Worm (Caenorhabditis elegans) whole organism, L1 larva: ENCODE data around the gene F38A5.22.

Experiments
- F16B12.6 ChIP-seq: fragments of 150-350 bp; optimal IDR thresholded peaks from 2 replicates; lab custom pipeline; 2014; ENCODE audit warnings: missing biosample characterization, missing genetic modification characterization
- aha-1 ChIP-seq: fragments of 150-350 bp; optimal IDR thresholded peaks from 2 replicates; lab custom pipeline; 2014; ENCODE audit warnings: missing biosample characterization, missing genetic modification characterization
- aly-2 ChIP-seq: fragments of 150-350 bp; optimal IDR thresholded peaks from 2 replicates; lab custom pipeline; 2014; ENCODE audit warnings: missing biosample characterization, missing genetic modification characterization
- ama-1 ChIP-seq: fragments of 150-350 bp; optimal IDR thresholded peaks from 2 replicates; lab custom pipeline; 2014
- ceh-8 ChIP-seq: fragments of 200-800 bp; sonication (Bioruptor generic); optimal IDR thresholded peaks from 2 replicates; lab custom pipeline; 2018; ENCODE audit warnings: mild to moderate bottlenecking, missing genetic modification characterization, moderate library complexity, missing compliant biosample characterization
- ceh-82 ChIP-seq, 3 experiments: fragments of 150-350 bp in 1 of 3; sonication (generic microtip) in 2 of 3; optimal IDR thresholded peaks; 2 replicates each; lab custom pipeline; 2014 to 2017; ENCODE audit warnings: missing biosample characterization in 3 of 3, missing genetic modification characterization in 3 of 3
- ceh-88 ChIP-seq: fragments of 200-800 bp; sonication (Bioruptor generic); IDR thresholded peaks from 2 replicates; pipeline ENCODE4 v1.3.6; 2022; ENCODE audit warnings: missing genetic modification characterization, missing compliant biosample characterization
- dpl-1 ChIP-seq, 3 experiments: fragments of 150-350 bp in 2 of 3; sonication (generic microtip) in 1 of 3; optimal IDR thresholded peaks; 2 replicates each; lab custom pipeline; 2014 to 2017; ENCODE audit warnings: missing biosample characterization in 3 of 3, missing genetic modification characterization in 3 of 3, missing genetic modification reagents in 3 of 3
- dsc-1 ChIP-seq: sonication (generic microtip); optimal IDR thresholded peaks from 2 replicates; lab custom pipeline; 2016; ENCODE audit warnings: mild to moderate bottlenecking, missing genetic modification characterization, missing compliant biosample characterization
- efl-1 ChIP-seq, 4 experiments: fragments of 150-350 bp; optimal IDR thresholded peaks in 3 of 4; peaks in 1 of 4; 1 replicate in 1 of 4; 2 replicates in 3 of 4; lab custom pipeline; 2014; ENCODE audit warnings: missing biosample characterization in 2 of 4, missing genetic modification characterization in 2 of 4, missing genetic modification reagents in 2 of 4
- efl-3 ChIP-seq: fragments of 200-800 bp; sonication (Bioruptor generic); optimal IDR thresholded peaks from 2 replicates; lab custom pipeline; 2018; ENCODE audit warnings: mild to moderate bottlenecking, missing genetic modification characterization, missing compliant biosample characterization
- egl-13 ChIP-seq: sonication (generic microtip); optimal IDR thresholded peaks from 2 replicates; lab custom pipeline; 2016; ENCODE audit warnings: missing genotype, missing genetic modification reagents, missing genetic modification characterization, missing compliant biosample characterization
- elt-2 ChIP-seq: sonication (generic microtip); optimal IDR thresholded peaks from 2 replicates; lab custom pipeline; 2016; ENCODE audit warnings: missing genetic modification characterization, mild to moderate bottlenecking, inconsistent platforms, missing compliant biosample characterization, missing genetic modification reagents
- ets-5 ChIP-seq: fragments of 200-800 bp; sonication (Bioruptor generic); IDR thresholded peaks from 2 replicates; pipeline ENCODE4 v1.3.6; 2022; ENCODE audit warnings: missing genetic modification characterization, missing compliant biosample characterization
- fkh-8 ChIP-seq: sonication (generic microtip); optimal IDR thresholded peaks from 2 replicates; lab custom pipeline; 2016; ENCODE audit warnings: mild to moderate bottlenecking, missing genetic modification characterization, missing compliant biosample characterization
- fos-1 ChIP-seq: fragments of 150-350 bp; optimal IDR thresholded peaks from 2 replicates; lab custom pipeline; 2014; ENCODE audit warnings: missing biosample characterization, missing genetic modification characterization
- hlh-17 ChIP-seq: fragments of 200-800 bp; sonication (Bioruptor generic); optimal IDR thresholded peaks from 2 replicates; lab custom pipeline; 2018; ENCODE audit warnings: missing genetic modification characterization, mild to moderate bottlenecking, missing compliant biosample characterization, moderate library complexity, borderline replicate concordance
- irx-1 ChIP-seq: sonication (generic microtip); optimal IDR thresholded peaks from 2 replicates; lab custom pipeline; 2016; ENCODE audit warnings: missing genetic modification characterization, missing compliant biosample characterization
- lin-13 ChIP-seq: fragments of 150-350 bp; optimal IDR thresholded peaks from 2 replicates; lab custom pipeline; 2014; ENCODE audit warnings: missing biosample characterization, missing genetic modification reagents, missing genetic modification characterization
- lin-14 ChIP-seq: fragments of 200-800 bp; sonication (Bioruptor generic); optimal IDR thresholded peaks from 2 replicates; lab custom pipeline; 2018; ENCODE audit warnings: mild to moderate bottlenecking, missing genetic modification characterization, moderate library complexity, missing compliant biosample characterization
- lin-15B ChIP-seq: fragments of 150-350 bp; sonication (generic microtip); optimal IDR thresholded peaks from 3 replicates; lab custom pipeline; 2014; ENCODE audit warnings: missing biosample characterization, missing genetic modification characterization
- lin-35 ChIP-seq, 2 experiments: fragments of 150-350 bp; optimal IDR thresholded peaks; 2 replicates each; lab custom pipeline; 2014; ENCODE audit warnings: missing biosample characterization in 2 of 2, missing genetic modification characterization in 2 of 2, missing genetic modification reagents in 2 of 2
- lin-39 ChIP-seq: fragments of 150-350 bp; optimal IDR thresholded peaks from 2 replicates; lab custom pipeline; 2014; ENCODE audit warnings: missing biosample characterization, missing genetic modification reagents, missing genetic modification characterization
- lir-3 ChIP-seq: sonication (generic microtip); optimal IDR thresholded peaks from 2 replicates; lab custom pipeline; 2016; ENCODE audit warnings: mild to moderate bottlenecking, missing genetic modification characterization, moderate library complexity, missing compliant biosample characterization; ENCODE audit not compliant: poor library complexity
- mdl-1 ChIP-seq, 2 experiments: fragments of 150-350 bp; optimal IDR thresholded peaks; 2 replicates each; lab custom pipeline; 2014 to 2017; ENCODE audit warnings: missing biosample characterization in 2 of 2, missing genetic modification characterization in 2 of 2, inconsistent platforms in 1 of 2
- mep-1 ChIP-seq: fragments of 150-350 bp; optimal IDR thresholded peaks from 2 replicates; lab custom pipeline; 2014; ENCODE audit warnings: missing biosample characterization, missing genetic modification characterization
- nhr-12 ChIP-seq: sonication (generic microtip); optimal IDR thresholded peaks from 2 replicates; lab custom pipeline; 2017; ENCODE audit warnings: missing biosample characterization, missing genetic modification characterization
- nhr-19 ChIP-seq: fragments of 200-800 bp; sonication (Bioruptor generic); conservative IDR thresholded peaks from 2 replicates; pipeline ENCODE4 v1.3.6; 2022; ENCODE audit warnings: missing genetic modification characterization, missing compliant biosample characterization
- nhr-20 ChIP-seq: sonication (generic microtip); optimal IDR thresholded peaks from 2 replicates; lab custom pipeline; 2016; ENCODE audit warnings: mild to moderate bottlenecking, missing genetic modification characterization, missing compliant biosample characterization
- nhr-28 ChIP-seq: fragments of 150-350 bp; optimal IDR thresholded peaks from 2 replicates; lab custom pipeline; 2014; ENCODE audit warnings: missing biosample characterization, missing genetic modification characterization
- nhr-71 ChIP-seq: sonication (generic microtip); optimal IDR thresholded peaks from 2 replicates; lab custom pipeline; 2016; ENCODE audit warnings: mild to moderate bottlenecking, missing genetic modification characterization, moderate library complexity, missing compliant biosample characterization
- nhr-76 ChIP-seq: sonication (generic microtip); optimal IDR thresholded peaks from 2 replicates; lab custom pipeline; 2017; ENCODE audit warnings: missing biosample characterization, missing genetic modification characterization
- nhr-77 ChIP-seq: fragments of 150-350 bp; optimal IDR thresholded peaks from 2 replicates; lab custom pipeline; 2014; ENCODE audit warnings: missing biosample characterization, missing genetic modification characterization
- nhr-84 ChIP-seq: sonication (generic microtip); optimal IDR thresholded peaks from 2 replicates; lab custom pipeline; 2017; ENCODE audit warnings: missing biosample characterization, missing genetic modification characterization
- nhr-85 ChIP-seq: sonication (generic microtip); peaks from one replicate; lab custom pipeline; 2016; ENCODE audit warnings: missing genetic modification characterization, inconsistent platforms, missing compliant biosample characterization
- nhr-90 ChIP-seq: sonication (generic microtip); optimal IDR thresholded peaks from 2 replicates; lab custom pipeline; 2016; ENCODE audit warnings: mild to moderate bottlenecking, missing genetic modification characterization, missing compliant biosample characterization; ENCODE audit not compliant: poor library complexity
- pag-3 ChIP-seq: sonication (generic microtip); optimal IDR thresholded peaks from 2 replicates; lab custom pipeline; 2017; ENCODE audit warnings: missing genetic modification characterization, mild to moderate bottlenecking, missing compliant biosample characterization, antibody characterized with exemption, borderline replicate concordance; ENCODE audit not compliant: insufficient read depth
- pqm-1 ChIP-seq: sonication (generic microtip); optimal IDR thresholded peaks from 3 replicates; lab custom pipeline; 2017; ENCODE audit warnings: missing biosample characterization, missing genetic modification characterization
- rnt-1 ChIP-seq: sonication (generic microtip); optimal IDR thresholded peaks from 2 replicates; lab custom pipeline; 2016; ENCODE audit warnings: mild to moderate bottlenecking, missing genetic modification characterization, moderate library complexity, missing compliant biosample characterization
- skn-1 ChIP-seq: fragments of 150-350 bp; optimal IDR thresholded peaks from 2 replicates; lab custom pipeline; 2014; ENCODE audit warnings: missing biosample characterization, missing genetic modification characterization
- snpc-4 ChIP-seq: fragments of 150-350 bp; optimal IDR thresholded peaks from 2 replicates; lab custom pipeline; 2014; ENCODE audit warnings: missing biosample characterization, missing genetic modification characterization
- sox-4 ChIP-seq: sonication (generic microtip); optimal IDR thresholded peaks from 2 replicates; lab custom pipeline; 2016; ENCODE audit warnings: missing genetic modification characterization, missing compliant biosample characterization
- sptf-1 ChIP-seq: fragments of 150-350 bp; optimal IDR thresholded peaks from 2 replicates; lab custom pipeline; 2014; ENCODE audit warnings: missing biosample characterization, missing genetic modification characterization
- swsn-7 ChIP-seq: sonication (generic microtip); optimal IDR thresholded peaks from 2 replicates; lab custom pipeline; 2016; ENCODE audit warnings: missing genetic modification characterization, missing compliant biosample characterization
- tbx-2 ChIP-seq: sonication (generic microtip); optimal IDR thresholded peaks from 2 replicates; lab custom pipeline; 2016; ENCODE audit warnings: missing genetic modification characterization, missing compliant biosample characterization
- unc-130 ChIP-seq: fragments of 150-350 bp; optimal IDR thresholded peaks from 2 replicates; lab custom pipeline; 2017; ENCODE audit warnings: missing biosample characterization, missing genetic modification characterization, inconsistent platforms
- unc-86 ChIP-seq: sonication (generic microtip); optimal IDR thresholded peaks from 2 replicates; lab custom pipeline; 2016; ENCODE audit warnings: missing genetic modification characterization, missing compliant biosample characterization
- ztf-4 ChIP-seq: fragments of 150-350 bp; optimal IDR thresholded peaks from 2 replicates; lab custom pipeline; 2014; ENCODE audit warnings: missing biosample characterization, missing genetic modification characterization

Gene F38A5.22

DNA sequence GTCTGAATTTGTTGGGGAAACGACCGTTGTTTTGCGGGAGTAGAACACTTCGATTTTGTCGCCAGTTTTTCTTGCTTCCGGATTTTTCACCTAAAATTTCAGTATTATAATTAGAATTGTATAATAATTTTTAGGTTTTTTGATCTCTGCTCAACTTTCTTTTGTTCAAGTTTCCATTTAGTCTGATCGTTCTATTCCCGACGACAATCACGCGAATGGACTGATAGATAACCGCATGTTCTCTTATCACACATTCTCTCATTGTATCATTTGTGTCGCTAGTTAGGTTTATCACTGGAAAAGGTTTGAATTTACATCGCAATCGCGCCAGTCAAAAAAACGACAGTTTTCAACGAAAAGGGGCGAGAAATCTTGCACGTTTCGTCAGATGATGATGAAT lies 40.9 kb downstream of the F38A5.22 start (continued):
- TF ChIP-seq ztf-4 (tag; lab: Kevin White, UChicago), result no peak
- TF ChIP-seq ets-5 (GFP tag; lab: Robert Waterston, UW), result no peak
- no peak for TF ChIP-seq nhr-28 (tag; lab: Kevin White, UChicago)
- TF ChIP-seq pqm-1 (tag; lab: Kevin White, UChicago), result peak; percentile 66
- peak in 1 of 2 experiments; percentile 46 for TF ChIP-seq mdl-1 (tag; optimal IDR thresholded peaks at IDR 0.05; lab: Kevin White, UChicago)
- peak; percentile 30 for TF ChIP-seq lin-14 (GFP tag; lab: Kevin White, UChicago)
- TF ChIP-seq, all 84 proteins: peak for 13

DNA sequence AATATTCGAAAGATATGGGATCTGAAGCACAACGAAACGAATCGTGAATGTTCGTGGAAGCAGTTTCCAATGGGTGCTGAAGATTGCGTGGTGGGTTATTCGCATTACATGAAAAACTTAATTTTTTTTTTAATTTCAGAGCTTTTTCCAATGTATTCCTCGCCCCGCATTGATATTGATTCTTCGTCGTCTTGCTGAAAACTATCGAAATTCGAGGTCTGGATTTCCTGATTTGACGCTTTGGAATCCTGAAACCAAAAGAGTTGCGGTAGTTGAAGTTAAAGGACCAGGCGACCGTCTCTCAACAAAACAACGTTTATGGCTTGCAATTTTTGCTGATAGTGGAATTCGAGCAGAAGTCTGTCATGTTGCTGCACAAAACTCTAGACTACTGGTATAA lies 43.7 kb downstream of the F38A5.22 start:
- TF ChIP-seq lir-3 (tag; lab: Kevin White, UChicago) (no peak), aly-2 (no peak), unc-130 (no peak), efl-1 (optimal IDR thresholded peaks at IDR 0.05; lab: Kevin White, UChicago) (no peak), efl-1 (GFP tag; optimal IDR thresholded peaks at IDR 0.05 in 1 of 2; lab: Kevin White, UChicago) (peak in 1 of 2 experiments; percentile 90), elt-2 (peak; percentile 24), mep-1 (tag; lab: Kevin White, UChicago) (no peak), F16B12.6 (tag; lab: Kevin White, UChicago) (no peak), ceh-88 (no peak), nhr-90 (no peak)

DNA sequence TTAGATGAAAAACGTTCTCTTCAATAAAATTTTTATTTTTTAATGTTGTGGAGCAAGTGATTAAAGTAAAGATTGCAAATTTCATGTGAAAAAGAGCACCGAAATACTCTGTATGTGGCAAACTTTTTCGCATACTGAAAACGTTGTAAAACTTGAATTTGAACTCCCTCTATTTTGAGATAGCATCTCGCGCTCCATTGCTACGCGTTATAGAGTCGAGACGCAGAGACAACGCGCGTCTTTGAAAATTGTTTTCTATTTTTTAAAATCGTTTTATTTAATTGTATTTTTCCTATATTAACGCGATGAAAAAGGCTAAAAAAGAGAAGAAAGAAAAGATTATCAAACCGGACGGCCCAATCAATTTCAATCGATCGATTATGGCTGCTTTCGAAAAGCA lies 47.1 kb downstream of the F38A5.22 start, which contains the start of gene fan-1:
TSS of gene fan-1 (plus strand) at position 78 of the 400 bp plus-strand sequence.
- peak; percentile 57 for TF ChIP-seq unc-130
- no peak for TF ChIP-seq aha-1
- TF ChIP-seq lin-39 (tag; lab: Kevin White, UChicago), result peak; percentile 0
- TF ChIP-seq dsc-1 (tag; lab: Kevin White, UChicago), result peak; percentile 53
- peak; percentile 2 for TF ChIP-seq nhr-77
- TF ChIP-seq hlh-17 (GFP tag; lab: Kevin White, UChicago), result no peak
- peak; percentile 83 for TF ChIP-seq nhr-71 (tag; lab: Kevin White, UChicago)
- peak; percentile 69 for TF ChIP-seq nhr-85 (tag; lab: Kevin White, UChicago)
- TF ChIP-seq pqm-1 (tag; lab: Kevin White, UChicago), result no peak
- peak; percentile 63 for TF ChIP-seq lin-13 (GFP tag; lab: Kevin White, UChicago)
- TF ChIP-seq irx-1, result peak; percentile 30
- TF ChIP-seq lin-35 (GFP tag; optimal IDR thresholded peaks at IDR 0.05; lab: Kevin White, UChicago), result peak; percentile 98 to 99
- TF ChIP-seq ceh-8 (GFP tag; lab: Kevin White, UChicago), result no peak
- peak; percentile 63 for TF ChIP-seq tbx-2 (tag; lab: Kevin White, UChicago)
- peak; percentile 47 for TF ChIP-seq nhr-19
- TF ChIP-seq lin-14 (GFP tag; lab: Kevin White, UChicago), result peak; percentile 62
- TF ChIP-seq unc-86 (tag; lab: Kevin White, UChicago), result peak; percentile 48
- no peak for TF ChIP-seq sptf-1 (tag; lab: Kevin White, UChicago)
- TF ChIP-seq skn-1 (tag; lab: Kevin White, UChicago), result peak; percentile 74
- TF ChIP-seq aly-2, result peak; percentile 14
- TF ChIP-seq egl-13 (tag; lab: Kevin White, UChicago), result peak; percentile 26
- TF ChIP-seq dpl-1 (GFP tag; optimal IDR thresholded peaks at IDR 0.05; lab: Kevin White, UChicago), result peak; percentile 96 to 97 (median 96)
- peak; percentile 31 for TF ChIP-seq nhr-90
- peak; percentile 71 for TF ChIP-seq rnt-1
- peak; percentile 6 for TF ChIP-seq snpc-4 (tag; lab: Kevin White, UChicago)
- no peak for TF ChIP-seq pag-3 (tag; lab: Kevin White, UChicago)
- TF ChIP-seq ama-1 (lab: Kevin White, UChicago), result no peak
- TF ChIP-seq mep-1 (tag; lab: Kevin White, UChicago), result peak; percentile 73
- peak; percentile 63 for TF ChIP-seq swsn-7 (tag; lab: Kevin White, UChicago)
- peak; percentile 49 for TF ChIP-seq fos-1 (tag; lab: Kevin White, UChicago)
- TF ChIP-seq fkh-8 (tag; lab: Kevin White, UChicago), result peak; percentile 43
- peak; percentile 52 for TF ChIP-seq sox-4 (tag; lab: Kevin White, UChicago)
- no peak for TF ChIP-seq efl-3
- no peak for TF ChIP-seq nhr-84 (tag; lab: Kevin White, UChicago)
- peak in 1 of 2 experiments; percentile 39 for TF ChIP-seq mdl-1 (tag; optimal IDR thresholded peaks at IDR 0.05; lab: Kevin White, UChicago)
- TF ChIP-seq nhr-12 (tag; lab: Kevin White, UChicago), result no peak
- peak; percentile 77 for TF ChIP-seq nhr-20 (tag; lab: Kevin White, UChicago)
- peak; percentile 43 to 74 (median 49) for TF ChIP-seq ceh-82 (tag; optimal IDR thresholded peaks at IDR 0.05; lab: Kevin White, UChicago)
- TF ChIP-seq lin-15B (tag; lab: Kevin White, UChicago), result peak; percentile 55
- no peak for TF ChIP-seq nhr-76 (tag; lab: Kevin White, UChicago)
